Fruit fly (Drosophila melanogaster) whole organism, wandering third instar larva: ENCODE results near the gene CG13950.

Experiments
- Abd-B ChIP-seq: fragments of >200 bp; optimal IDR thresholded peaks from 2 replicates; lab custom pipeline; 2017; ENCODE audit warnings: missing biosample characterization, missing genetic modification characterization
- CG9705 ChIP-seq: fragments of 200-800 bp; sonication (Bioruptor generic); optimal IDR thresholded peaks from 2 replicates; lab custom pipeline; 2018; ENCODE audit warnings: missing biosample characterization, mild to moderate bottlenecking, missing genetic modification characterization
- CrebA ChIP-seq: fragments of 200-800 bp; sonication (Bioruptor generic); optimal IDR thresholded peaks from 2 replicates; lab custom pipeline; 2016; ENCODE audit warnings: missing biosample characterization, mild to moderate bottlenecking, missing genetic modification characterization, borderline replicate concordance
- Dfd ChIP-seq: fragments of >200 bp; optimal IDR thresholded peaks from 2 replicates; lab custom pipeline; 2017; ENCODE audit warnings: missing biosample characterization, missing genetic modification characterization
- Dif ChIP-seq: fragments of 200-275, 200-300 bp; sonication (Bioruptor generic); optimal IDR thresholded peaks from 2 replicates; lab custom pipeline; 2018; ENCODE audit warnings: missing biosample characterization, missing genetic modification characterization; ENCODE audit not compliant: partially characterized antibody
- GATAd ChIP-seq: sonication (Bioruptor generic); optimal IDR thresholded peaks from 2 replicates; lab custom pipeline; 2016; ENCODE audit warnings: missing biosample characterization, missing genetic modification characterization
- HLH106 ChIP-seq: fragments of 200-800 bp; optimal IDR thresholded peaks from 3 replicates; lab custom pipeline; 2019; ENCODE audit warnings: missing biosample characterization, mild to moderate bottlenecking, missing genetic modification characterization, moderate library complexity
- Hnf4 ChIP-seq: fragments of 200-800 bp; sonication (Bioruptor generic); optimal IDR thresholded peaks from 2 replicates; lab custom pipeline; 2016; ENCODE audit warnings: missing biosample characterization, mild to moderate bottlenecking, missing genetic modification characterization
- Hr78 ChIP-seq: fragments of >200 bp; optimal IDR thresholded peaks from 2 replicates; lab custom pipeline; 2017; ENCODE audit warnings: missing biosample characterization, missing genetic modification characterization
- Hr83 ChIP-seq: fragments of 200-300 bp; sonication (Bioruptor generic); optimal IDR thresholded peaks from 2 replicates; lab custom pipeline; 2016; ENCODE audit warnings: missing biosample characterization, mild to moderate bottlenecking, missing genetic modification characterization, moderate library complexity; ENCODE audit not compliant: poor library complexity, severe bottlenecking
- Jra ChIP-seq: sonication (Bioruptor generic); optimal IDR thresholded peaks from 2 replicates; lab custom pipeline; 2016; ENCODE audit warnings: missing biosample characterization, missing genetic modification characterization
- Mio ChIP-seq: sonication (Bioruptor generic); optimal IDR thresholded peaks from 2 replicates; lab custom pipeline; 2016; ENCODE audit warnings: missing biosample characterization, missing genetic modification characterization
- Myc ChIP-seq: fragments of >200 bp; optimal IDR thresholded peaks from 2 replicates; lab custom pipeline; 2017
- N ChIP-seq: fragments of >200 bp; optimal IDR thresholded peaks from 2 replicates; lab custom pipeline; 2018; ENCODE audit warnings: missing biosample characterization, missing external identifiers, missing genetic modification characterization
- OdsH ChIP-seq: fragments of 200-800 bp; sonication (Bioruptor generic); optimal IDR thresholded peaks from 2 replicates; lab custom pipeline; 2016; ENCODE audit warnings: missing biosample characterization, mild to moderate bottlenecking, missing genetic modification characterization
- Rel ChIP-seq, 2 experiments: fragments of 200-800 bp; sonication (Bioruptor generic) in 1 of 2; optimal IDR thresholded peaks; 2 replicates in 1 of 2; 3 replicates in 1 of 2; lab custom pipeline; 2016 to 2019; ENCODE audit warnings: mild to moderate bottlenecking in 2 of 2, missing biosample characterization in 2 of 2, missing genetic modification characterization in 2 of 2, moderate library complexity in 1 of 2
- Sp1 ChIP-seq: fragments of 200-800 bp; sonication (Bioruptor generic); optimal IDR thresholded peaks from 3 replicates; lab custom pipeline; 2019; ENCODE audit warnings: missing biosample characterization, mild to moderate bottlenecking, missing genetic modification characterization, moderate library complexity
- br ChIP-seq: fragments of 200-800 bp; sonication (Bioruptor generic); optimal IDR thresholded peaks from 2 replicates; lab custom pipeline; 2016; ENCODE audit warnings: missing biosample characterization, missing genetic modification characterization
- brk ChIP-seq: fragments of 200-800 bp; sonication (Bioruptor generic); optimal IDR thresholded peaks from 2 replicates; lab custom pipeline; 2016; ENCODE audit warnings: missing biosample characterization, mild to moderate bottlenecking, missing genetic modification characterization
- dl ChIP-seq, 2 experiments: fragments of 175-275, 200-275 bp in 1 of 2; fragments of 200-275 bp in 1 of 2; sonication (Bioruptor generic); optimal IDR thresholded peaks; lab custom pipeline; 2018; ENCODE audit warnings: mild to moderate bottlenecking in 2 of 2, missing biosample characterization in 2 of 2, missing genetic modification characterization in 2 of 2, moderate library complexity in 2 of 2; ENCODE audit not compliant: partially characterized antibody in 2 of 2, insufficient read depth in 1 of 2
- dmrt93B ChIP-seq: fragments of 200-800 bp; sonication (Bioruptor generic); optimal IDR thresholded peaks from 2 replicates; lab custom pipeline; 2018; ENCODE audit warnings: missing biosample characterization, mild to moderate bottlenecking, missing genetic modification characterization
- dsf ChIP-seq: sonication (Bioruptor generic); optimal IDR thresholded peaks from 2 replicates; lab custom pipeline; 2016; ENCODE audit warnings: missing biosample characterization, missing genetic modification characterization, borderline replicate concordance
- ey ChIP-seq: fragments of 200-800 bp; sonication (Bioruptor generic); optimal IDR thresholded peaks from 2 replicates; lab custom pipeline; 2016; ENCODE audit warnings: missing biosample characterization, missing genetic modification characterization
- foxo ChIP-seq, 2 experiments: fragments of 200-800 bp; sonication (Bioruptor generic); optimal IDR thresholded peaks; 2 replicates in 1 of 2; 3 replicates in 1 of 2; lab custom pipeline; 2016 to 2017; ENCODE audit warnings: missing biosample characterization in 2 of 2, missing genetic modification characterization in 2 of 2
- fru ChIP-seq: fragments of 200-800 bp; sonication (Bioruptor generic); optimal IDR thresholded peaks from 3 replicates; lab custom pipeline; 2016; ENCODE audit warnings: missing biosample characterization, mild to moderate bottlenecking, missing genetic modification characterization
- h ChIP-seq: fragments of 200-800 bp; sonication (Bioruptor generic); optimal IDR thresholded peaks from 3 replicates; lab custom pipeline; 2016; ENCODE audit warnings: missing biosample characterization, mild to moderate bottlenecking, missing genetic modification characterization
- jim ChIP-seq: fragments of 175-275, 200-325 bp; sonication (Bioruptor generic); optimal IDR thresholded peaks from 2 replicates; lab custom pipeline; 2016; ENCODE audit warnings: missing biosample characterization, mild to moderate bottlenecking, missing genetic modification characterization
- lola ChIP-seq: fragments of >200 bp; optimal IDR thresholded peaks from 2 replicates; lab custom pipeline; 2017; ENCODE audit warnings: missing biosample characterization, missing genetic modification characterization
- pan ChIP-seq: fragments of >200 bp; optimal IDR thresholded peaks from 2 replicates; lab custom pipeline; 2017
- psq ChIP-seq: fragments of 200-800 bp; sonication (Bioruptor generic); optimal IDR thresholded peaks from 3 replicates; lab custom pipeline; 2017; ENCODE audit warnings: missing biosample characterization, mild to moderate bottlenecking, missing genetic modification characterization, moderate library complexity
- rgr ChIP-seq: fragments of 200-800 bp; sonication (Bioruptor generic); optimal IDR thresholded peaks from 3 replicates; lab custom pipeline; 2016; ENCODE audit warnings: missing biosample characterization, mild to moderate bottlenecking, missing genetic modification characterization
- sage ChIP-seq: fragments of 200-800 bp; sonication (Bioruptor generic); optimal IDR thresholded peaks from 2 replicates; lab custom pipeline; 2016; ENCODE audit warnings: missing biosample characterization, mild to moderate bottlenecking, missing genetic modification characterization
- woc ChIP-seq: sonication (Bioruptor generic); optimal IDR thresholded peaks from 2 replicates; lab custom pipeline; 2016; ENCODE audit warnings: missing biosample characterization, mild to moderate bottlenecking, missing genetic modification characterization

The CG13950 gene

dm6 chr2L:859897-860296 is at the start of gene CG13950:
CG13950 (plus strand) TSS chr2L:860197.
- TF ChIP-seq woc (GFP tag; lab: Kevin White, UChicago), result no peak
- TF ChIP-seq Dfd, result no peak
- no peak for TF ChIP-seq pan
- TF ChIP-seq Jra, result no peak
- TF ChIP-seq fru (GFP tag; lab: Kevin White, UChicago), result no peak
- no peak for TF ChIP-seq Hr83 (GFP tag; lab: Kevin White, UChicago)
- no peak for TF ChIP-seq dl (GFP tag; optimal IDR thresholded peaks at IDR 0.05; lab: Kevin White, UChicago; ENCODE audit: insufficient read depth in 1 of 2, partially characterized antibody in 2 of 2)
- no peak for TF ChIP-seq Hr78 (GFP tag; lab: Kevin White, UChicago)
- no peak for TF ChIP-seq psq (GFP tag; lab: Kevin White, UChicago)
- TF ChIP-seq Dif (GFP tag; lab: Kevin White, UChicago), result no peak
- TF ChIP-seq sage, result no peak
- no peak for TF ChIP-seq Rel (GFP tag; optimal IDR thresholded peaks at IDR 0.05; lab: Kevin White, UChicago)
- TF ChIP-seq Rel (tag; optimal IDR thresholded peaks at IDR 0.05; lab: Kevin White, UChicago), result no peak
- TF ChIP-seq N (GFP tag; lab: Kevin White, UChicago), result no peak
- TF ChIP-seq jim (GFP tag; lab: Kevin White, UChicago), result no peak

dm6 chr2L:810277-810676 is 49.7 kb upstream of the CG13950 start, which contains the start of gene Nnf1b:
Nnf1b (plus strand) TSS chr2L:810577.
- TF ChIP-seq Hnf4 (no peak), Mio (GFP tag; lab: Kevin White, UChicago) (no peak), fru (GFP tag; lab: Kevin White, UChicago) (no peak), h (GFP tag; lab: Kevin White, UChicago) (no peak), Myc (lab: Kevin White, UChicago) (no peak), CrebA (GFP tag; lab: Kevin White, UChicago) (no peak), N (GFP tag; lab: Kevin White, UChicago) (no peak), jim (GFP tag; lab: Kevin White, UChicago) (no peak), Sp1 (no peak), GATAd (GFP tag; lab: Kevin White, UChicago) (no peak), psq (GFP tag; lab: Kevin White, UChicago) (no peak), Abd-B (no peak), foxo (GFP tag; optimal IDR thresholded peaks at IDR 0.05; lab: Kevin White, UChicago) (no peak), br (GFP tag; lab: Kevin White, UChicago) (no peak), dsf (no peak), sage (no peak), pan (no peak)

dm6 chr2L:811405-811804 is 48.6 kb upstream of the CG13950 start, which contains the start of gene Dbp21E2:
Dbp21E2 (plus strand) TSS chr2L:811584.
- TF ChIP-seq fru (GFP tag; lab: Kevin White, UChicago) (no peak), Rel (GFP tag; optimal IDR thresholded peaks at IDR 0.05; lab: Kevin White, UChicago) (no peak), Rel (tag; optimal IDR thresholded peaks at IDR 0.05; lab: Kevin White, UChicago) (peak; percentile 9)

DNA sequence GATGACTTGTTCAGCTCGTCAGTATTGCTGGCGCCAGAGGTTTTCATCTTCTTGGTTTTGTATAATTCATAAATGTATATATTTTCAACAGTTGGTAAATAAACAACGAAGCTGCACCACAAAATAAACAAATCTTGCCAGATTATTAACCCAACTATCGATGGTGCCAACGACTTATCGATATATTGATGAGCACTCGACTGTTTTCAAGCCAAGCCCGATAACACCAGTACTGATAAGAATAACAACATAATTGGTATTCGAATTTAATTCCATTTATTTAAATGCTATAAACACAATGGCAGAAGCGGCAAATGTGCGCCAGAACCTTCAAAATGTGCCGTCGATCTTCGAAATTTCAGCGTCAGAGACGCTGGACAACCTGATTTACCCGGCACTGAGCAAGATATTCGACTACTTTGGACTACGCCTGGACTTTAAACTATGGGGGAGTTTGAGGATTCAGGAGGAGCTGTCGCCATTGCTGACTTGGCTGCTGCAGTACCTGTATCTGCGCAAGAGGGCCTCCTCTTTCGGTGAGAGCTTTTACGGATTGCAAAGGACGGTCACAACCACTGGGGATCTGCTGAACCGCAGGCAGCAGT is 44.1 kb upstream of the CG13950 start, which contains the start of the genes Saf6 and Pex12:
Saf6 (minus strand) TSS at position 166 of the 605 bp plus-strand sequence.
Pex12 (plus strand) TSS at position 209 of the 605 bp plus-strand sequence.
- no peak for TF ChIP-seq sage
- TF ChIP-seq Myc (lab: Kevin White, UChicago), result peak; percentile 73
- TF ChIP-seq GATAd (GFP tag; lab: Kevin White, UChicago), result no peak

DNA sequence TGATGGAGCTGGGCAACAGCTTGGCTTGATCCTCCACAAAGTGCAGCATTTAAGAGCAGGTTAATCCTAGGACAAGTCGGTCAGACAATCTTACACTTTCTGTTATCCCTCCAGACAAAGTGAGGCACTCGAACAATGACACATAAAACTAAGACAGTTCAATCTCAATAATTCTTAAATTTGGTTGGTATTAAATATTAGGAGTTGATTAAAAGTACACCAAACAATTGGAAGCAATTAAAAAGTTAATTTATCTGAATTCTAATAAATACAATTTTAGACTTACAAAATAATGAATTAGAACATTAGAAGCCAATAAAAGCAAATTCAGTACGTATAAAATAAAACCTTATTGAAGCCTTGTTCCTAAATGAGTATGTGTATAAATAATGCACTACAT is 42.1 kb upstream of the CG13950 start, which contains the start of gene CG15880:
CG15880 (minus strand) TSS at position 101 of the 400 bp plus-strand sequence.
- TF ChIP-seq Dif (GFP tag; lab: Kevin White, UChicago), result no peak

dm6 chr2L:819315-820032 is 40.5 kb upstream of the CG13950 start, which contains the start of the genes PGAP2 and Clp:
PGAP2 (minus strand) TSS chr2L:819508.
Clp (plus strand) TSS chr2L:819964.
- TF ChIP-seq Myc (lab: Kevin White, UChicago) (peak; percentile 97), N (GFP tag; lab: Kevin White, UChicago) (no peak), woc (GFP tag; lab: Kevin White, UChicago) (no peak), rgr (GFP tag; lab: Kevin White, UChicago) (peak; percentile 69), sage (no peak), HLH106 (tag; lab: Kevin White, UChicago) (peak; percentile 84), ey (GFP tag; lab: Kevin White, UChicago) (peak; percentile 63), dmrt93B (GFP tag; lab: Kevin White, UChicago) (no peak), dsf (no peak), brk (no peak), CrebA (GFP tag; lab: Kevin White, UChicago) (no peak), Dif (GFP tag; lab: Kevin White, UChicago) (no peak), Hr83 (GFP tag; lab: Kevin White, UChicago) (no peak), lola (GFP tag; lab: Kevin White, UChicago) (no peak), Rel (GFP tag; optimal IDR thresholded peaks at IDR 0.05; lab: Kevin White, UChicago) (no peak), Rel (tag; optimal IDR thresholded peaks at IDR 0.05; lab: Kevin White, UChicago) (no peak), Abd-B (no peak), foxo (GFP tag; optimal IDR thresholded peaks at IDR 0.05; lab: Kevin White, UChicago) (peak in 1 of 2 experiments; percentile 81), dl (GFP tag; optimal IDR thresholded peaks at IDR 0.05; lab: Kevin White, UChicago; ENCODE audit: insufficient read depth in 1 of 2, partially characterized antibody in 2 of 2) (no peak), CG9705 (GFP tag; lab: Kevin White, UChicago) (peak; percentile 65), OdsH (GFP tag; lab: Kevin White, UChicago) (peak; percentile 68), br (GFP tag; lab: Kevin White, UChicago) (no peak), pan (no peak), Dfd (no peak)
